Fruit fly (Drosophila melanogaster) whole organism, embryonic: ENCODE data around the gene nAChRalpha7.

Experiments used
- Atf-2 ChIP-seq: fragments of 200-800 bp; sonication (Bioruptor generic); optimal IDR thresholded peaks from 2 replicates; lab custom pipeline; 2016; ENCODE audit warnings: missing biosample characterization, missing genetic modification characterization
- B-H1 ChIP-seq: fragments of 200-800 bp; sonication (Bioruptor generic); IDR thresholded peaks from 3 replicates; pipeline ENCODE4 v1.3.6; 2022; ENCODE audit warnings: missing biosample characterization, missing genetic modification characterization
- CG11695 ChIP-seq: fragments of 200-800 bp; sonication (Bioruptor generic); IDR thresholded peaks from 3 replicates; pipeline ENCODE4 v1.3.6; 2022; ENCODE audit warnings: missing biosample characterization, missing genetic modification characterization
- CG11723 ChIP-seq: fragments of 200-800 bp; sonication (Bioruptor generic); optimal IDR thresholded peaks from 2 replicates; lab custom pipeline; 2017; ENCODE audit warnings: missing biosample characterization, mild to moderate bottlenecking, missing genetic modification characterization
- CG12299 ChIP-seq: fragments of 200-800 bp; sonication (Bioruptor generic); optimal IDR thresholded peaks from 2 replicates; lab custom pipeline; 2018; ENCODE audit warnings: missing biosample characterization, mild to moderate bottlenecking, missing genetic modification characterization
- CG12744 ChIP-seq: fragments of 200-800 bp; sonication (Bioruptor generic); optimal IDR thresholded peaks from 2 replicates; lab custom pipeline; 2016; ENCODE audit warnings: missing biosample characterization, missing genetic modification characterization
- CG14050 ChIP-seq: fragments of 200-800 bp; sonication (Bioruptor generic); IDR thresholded peaks from 3 replicates; pipeline ENCODE4 v1.3.6; 2022; ENCODE audit warnings: missing biosample characterization, missing genetic modification characterization
- CG14667 ChIP-seq: fragments of 200-800 bp; sonication (Bioruptor generic); IDR thresholded peaks from 2 replicates; pipeline ENCODE4 v1.3.6; 2022; ENCODE audit warnings: missing biosample characterization, missing genetic modification characterization
- CG14710 ChIP-seq: fragments of 200-800 bp; sonication (Bioruptor generic); optimal IDR thresholded peaks from 3 replicates; lab custom pipeline; 2019; ENCODE audit warnings: missing biosample characterization, mild to moderate bottlenecking, missing genetic modification characterization, moderate library complexity
- CG15011 ChIP-seq: fragments of 200-800 bp; sonication (Bioruptor generic); optimal IDR thresholded peaks from 3 replicates; lab custom pipeline; 2018; ENCODE audit warnings: missing biosample characterization, mild to moderate bottlenecking, missing genetic modification characterization
- CG17568 ChIP-seq: fragments of 200-800 bp; sonication (Bioruptor generic); optimal IDR thresholded peaks from 2 replicates; lab custom pipeline; 2018; ENCODE audit warnings: missing biosample characterization, mild to moderate bottlenecking, missing genetic modification characterization, moderate library complexity
- CG18599 ChIP-seq: fragments of 200-800 bp; sonication (Bioruptor generic); optimal IDR thresholded peaks from 3 replicates; lab custom pipeline; 2017; ENCODE audit warnings: missing biosample characterization, missing genetic modification characterization, mild to moderate bottlenecking, moderate library complexity, missing genetic modification reagents
- CG18764 ChIP-seq: fragments of 200-800 bp; sonication (Bioruptor generic); optimal IDR thresholded peaks from 3 replicates; lab custom pipeline; 2016; ENCODE audit warnings: missing biosample characterization, missing genetic modification characterization
- CG2875 ChIP-seq: fragments of 200-800 bp; sonication (Bioruptor generic); optimal IDR thresholded peaks from 2 replicates; lab custom pipeline; 2017; ENCODE audit warnings: missing biosample characterization, mild to moderate bottlenecking, missing genetic modification characterization, missing genetic modification reagents
- CG3281 ChIP-seq: fragments of 200-800 bp; sonication (Bioruptor generic); optimal IDR thresholded peaks from 3 replicates; lab custom pipeline; 2017; ENCODE audit warnings: missing biosample characterization, mild to moderate bottlenecking, missing genetic modification characterization
- CG34224 ChIP-seq: fragments of 200-800 bp; sonication (Bioruptor generic); IDR thresholded peaks from 3 replicates; pipeline ENCODE4 v1.3.6; 2022; ENCODE audit warnings: missing biosample characterization, missing genetic modification characterization; ENCODE audit not compliant: partially characterized antibody
- CG34376 ChIP-seq: fragments of 200-800 bp; sonication (Bioruptor generic); optimal IDR thresholded peaks from 2 replicates; lab custom pipeline; 2018; ENCODE audit warnings: missing biosample characterization, mild to moderate bottlenecking, missing genetic modification characterization
- CG3995 ChIP-seq: fragments of 200-800 bp; sonication (Bioruptor generic); optimal IDR thresholded peaks from 3 replicates; lab custom pipeline; 2016; ENCODE audit warnings: missing biosample characterization, missing genetic modification characterization
- CG6689 ChIP-seq: fragments of 200-800 bp; sonication (Bioruptor generic); IDR thresholded peaks from 2 replicates; pipeline ENCODE4 v1.3.6; 2022; ENCODE audit warnings: missing biosample characterization, missing genetic modification characterization
- CG7372 ChIP-seq: fragments of 200-800 bp; sonication (Bioruptor generic); IDR thresholded peaks from 2 replicates; pipeline ENCODE4 v1.3.6; 2022; ENCODE audit warnings: missing biosample characterization, missing genetic modification characterization
- CG7745 ChIP-seq: fragments of 200-800 bp; sonication (Bioruptor generic); optimal IDR thresholded peaks from 2 replicates; lab custom pipeline; 2018; ENCODE audit warnings: missing biosample characterization, mild to moderate bottlenecking, missing genetic modification characterization, moderate library complexity
- CG9817 ChIP-seq: fragments of 200-800 bp; sonication (Bioruptor generic); optimal IDR thresholded peaks from 2 replicates; lab custom pipeline; 2018; ENCODE audit warnings: missing biosample characterization, mild to moderate bottlenecking, missing genetic modification characterization, moderate library complexity
- Chrac-16 ChIP-seq: fragments of 200-800 bp; sonication (Bioruptor generic); optimal IDR thresholded peaks from 3 replicates; lab custom pipeline; 2016; ENCODE audit warnings: missing biosample characterization, missing genetic modification characterization
- CoRest ChIP-seq: fragments of 200-800 bp; sonication (Bioruptor generic); optimal IDR thresholded peaks from 3 replicates; lab custom pipeline; 2018; ENCODE audit warnings: missing biosample characterization, mild to moderate bottlenecking, missing genetic modification characterization, moderate library complexity
- D19B ChIP-seq: fragments of 200-800 bp; sonication (Bioruptor generic); optimal IDR thresholded peaks from 2 replicates; lab custom pipeline; 2017; ENCODE audit warnings: missing biosample characterization, mild to moderate bottlenecking, missing genetic modification characterization
- Dll ChIP-seq: fragments of 200-800 bp; sonication (Bioruptor generic); IDR thresholded peaks from 4 replicates; pipeline ENCODE4 v1.3.6; 2022; ENCODE audit warnings: missing biosample characterization, missing genetic modification characterization; ENCODE audit not compliant: partially characterized antibody
- Elba2 ChIP-seq: fragments of 200-800 bp; sonication (Bioruptor generic); optimal IDR thresholded peaks from 3 replicates; lab custom pipeline; 2016; ENCODE audit warnings: missing biosample characterization, missing genetic modification characterization
- Ets65A ChIP-seq: fragments of 200-800 bp; sonication (Bioruptor generic); peaks from one replicate; lab custom pipeline; 2016; ENCODE audit warnings: missing biosample characterization, missing genetic modification characterization
- HmgZ ChIP-seq: fragments of 200-800 bp; sonication (Bioruptor generic); optimal IDR thresholded peaks from 2 replicates; lab custom pipeline; 2018; ENCODE audit warnings: missing biosample characterization, mild to moderate bottlenecking, missing genetic modification characterization
- Hr78 ChIP-seq, 2 experiments: fragments of 200-800 bp in 1 of 2; fragments of >200 bp in 1 of 2; sonication (Bioruptor generic) in 1 of 2; optimal IDR thresholded peaks; 2 replicates each; lab custom pipeline; 2017 to 2019; ENCODE audit warnings: missing biosample characterization in 2 of 2, missing genetic modification characterization in 2 of 2, mild to moderate bottlenecking in 1 of 2, moderate library complexity in 1 of 2
- Rx ChIP-seq: fragments of 200-800 bp; sonication (Bioruptor generic); IDR thresholded peaks from 2 replicates; pipeline ENCODE4 v1.3.6; 2022; ENCODE audit warnings: missing biosample characterization, missing genetic modification characterization
- Sox100B ChIP-seq: fragments of 200-800 bp; sonication (Bioruptor generic); optimal IDR thresholded peaks from 3 replicates; lab custom pipeline; 2018; ENCODE audit warnings: missing biosample characterization, mild to moderate bottlenecking, missing genetic modification characterization
- Ssrp ChIP-seq: fragments of 200-800 bp; sonication (Bioruptor generic); optimal IDR thresholded peaks from 2 replicates; lab custom pipeline; 2018; ENCODE audit warnings: missing biosample characterization, mild to moderate bottlenecking, missing genetic modification characterization, moderate library complexity
- Trl ChIP-seq, 3 experiments: fragments of >200 bp in 2 of 3; fragments of 200-800 bp in 1 of 3; sonication (Bioruptor generic) in 1 of 3; optimal IDR thresholded peaks; 2 replicates in 1 of 3; 3 replicates in 2 of 3; lab custom pipeline; 2016 to 2017; ENCODE audit warnings: missing biosample characterization in 1 of 3, missing genetic modification characterization in 1 of 3
- Vsx1 ChIP-seq: fragments of 200-800 bp; sonication (Bioruptor generic); optimal IDR thresholded peaks from 2 replicates; lab custom pipeline; 2017; ENCODE audit warnings: missing biosample characterization, mild to moderate bottlenecking, missing genetic modification characterization, missing genetic modification reagents
- amos ChIP-seq: fragments of 200-800 bp; sonication (Bioruptor generic); IDR thresholded peaks from 2 replicates; pipeline ENCODE4 v1.3.6; 2022; ENCODE audit warnings: missing biosample characterization, missing genetic modification characterization; ENCODE audit not compliant: partially characterized antibody
- ap ChIP-seq: fragments of 200-800 bp; sonication (Bioruptor generic); IDR thresholded peaks from 2 replicates; pipeline ENCODE4 v1.3.6; 2022; ENCODE audit warnings: missing biosample characterization, missing genetic modification characterization
- bcd ChIP-seq: fragments of 200-800 bp; sonication (Bioruptor generic); optimal IDR thresholded peaks from 2 replicates; lab custom pipeline; 2017; ENCODE audit warnings: missing biosample characterization, mild to moderate bottlenecking, missing genetic modification characterization
- br ChIP-seq: fragments of >200 bp; optimal IDR thresholded peaks from 2 replicates; lab custom pipeline; 2017
- chif ChIP-seq, 2 experiments: fragments of 200-800 bp; sonication (Bioruptor generic); optimal IDR thresholded peaks; 3 replicates each; lab custom pipeline; 2016; ENCODE audit warnings: missing biosample characterization in 2 of 2, missing genetic modification characterization in 2 of 2
- corto ChIP-seq: fragments of 200-800 bp; sonication (Bioruptor generic); optimal IDR thresholded peaks from 2 replicates; lab custom pipeline; 2016; ENCODE audit warnings: missing biosample characterization, mild to moderate bottlenecking, missing genetic modification characterization, moderate library complexity
- crc ChIP-seq: fragments of 200-800 bp; sonication (Bioruptor generic); optimal IDR thresholded peaks from 2 replicates; lab custom pipeline; 2016; ENCODE audit warnings: missing biosample characterization, missing genetic modification characterization
- eyg ChIP-seq: fragments of 200-800 bp; sonication (Bioruptor generic); optimal IDR thresholded peaks from 3 replicates; lab custom pipeline; 2016; ENCODE audit warnings: missing biosample characterization, missing genetic modification characterization
- lbe ChIP-seq: fragments of 200-800 bp; sonication (Bioruptor generic); optimal IDR thresholded peaks from 2 replicates; lab custom pipeline; 2016; ENCODE audit warnings: missing biosample characterization, mild to moderate bottlenecking, missing genetic modification characterization
- lov ChIP-seq, 2 experiments: fragments of 200-800 bp in 1 of 2; fragments of >200 bp in 1 of 2; sonication (Bioruptor generic) in 1 of 2; IDR thresholded peaks in 1 of 2; optimal IDR thresholded peaks in 1 of 2; 2 replicates in 1 of 2; 3 replicates in 1 of 2; pipeline versions ENCODE4 v1.3.6 to Lab custom; 2017 to 2022; ENCODE audit warnings: missing biosample characterization in 1 of 2, missing genetic modification characterization in 1 of 2
- stwl ChIP-seq: fragments of 200-800 bp; sonication (Bioruptor generic); optimal IDR thresholded peaks from 3 replicates; lab custom pipeline; 2018; ENCODE audit warnings: missing biosample characterization, mild to moderate bottlenecking, missing genetic modification characterization, moderate library complexity
- tin ChIP-seq: fragments of 200-800 bp; sonication (Bioruptor generic); optimal IDR thresholded peaks from 3 replicates; lab custom pipeline; 2016; ENCODE audit warnings: missing biosample characterization, missing genetic modification characterization
- tio ChIP-seq: fragments of 200-800 bp; sonication (Bioruptor generic); optimal IDR thresholded peaks from 2 replicates; lab custom pipeline; 2017; ENCODE audit warnings: missing biosample characterization, missing genetic modification characterization, inconsistent platforms
- vvl ChIP-seq: fragments of 200-800 bp; sonication (Bioruptor generic); IDR thresholded peaks from 2 replicates; pipeline ENCODE4 v1.3.6; 2022; ENCODE audit warnings: missing biosample characterization, missing genetic modification characterization
- zen ChIP-seq: fragments of 200-800 bp; sonication (Bioruptor generic); optimal IDR thresholded peaks from 3 replicates; lab custom pipeline; 2018; ENCODE audit warnings: missing biosample characterization, mild to moderate bottlenecking, missing genetic modification characterization, moderate library complexity

The nAChRalpha7 gene

DNA sequence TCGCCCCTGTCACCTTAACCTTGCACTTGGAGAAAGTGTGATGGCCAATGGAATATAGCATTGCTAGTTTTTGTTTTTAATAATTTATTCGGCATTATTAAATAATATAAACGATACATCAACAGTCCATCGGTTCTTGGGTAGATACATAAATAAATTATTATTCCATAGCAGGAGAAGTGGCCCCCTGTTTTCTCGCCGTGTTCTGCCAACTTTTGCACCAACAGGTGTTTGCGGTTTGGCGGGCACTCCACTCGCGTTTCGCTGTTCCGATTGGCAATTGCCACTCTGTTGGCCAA is 24.5 kb downstream of the nAChRalpha7 start (continued):
- TF ChIP-seq B-H1 (GFP tag; lab: Robert Waterston, UW) (peak; percentile 65), Trl (optimal IDR thresholded peaks at IDR 0.05; lab: Kevin White, UChicago) (peak in 1 of 2 experiments; percentile 1), Trl (GFP tag; optimal IDR thresholded peaks at IDR 0.05; lab: Kevin White, UChicago) (peak; percentile 73), CG15011 (GFP tag; lab: Kevin White, UChicago) (peak; percentile 55), Vsx1 (GFP tag; lab: Kevin White, UChicago) (peak; percentile 38), CG14667 (GFP tag; lab: Robert Waterston, UW) (peak; percentile 61), Chrac-16 (GFP tag; lab: Kevin White, UChicago) (peak; percentile 79), vvl (GFP tag; lab: Robert Waterston, UW) (peak; percentile 86), CG9817 (tag; lab: Kevin White, UChicago) (peak; percentile 81), eyg (peak; percentile 34), corto (GFP tag; lab: Kevin White, UChicago) (peak; percentile 9), CG12299 (tag; lab: Kevin White, UChicago) (peak; percentile 50), chif (GFP tag; optimal IDR thresholded peaks at IDR 0.05; lab: Kevin White, UChicago) (peak; percentile 66 to 73), ap (GFP tag; lab: Robert Waterston, UW) (peak; percentile 56; the same call in 1 of the 2 replicates), CG3995 (GFP tag; lab: Kevin White, UChicago) (no peak), CG17568 (GFP tag; lab: Kevin White, UChicago) (peak; percentile 72), Ssrp (tag; lab: Kevin White, UChicago) (peak; percentile 70), stwl (tag; lab: Kevin White, UChicago) (no peak), CG3281 (peak; percentile 89), lbe (GFP tag; lab: Kevin White, UChicago) (peak; percentile 55), CG34376 (peak; percentile 70), CG34224 (GFP tag; lab: Robert Waterston, UW) (no peak), CG7745 (tag; lab: Kevin White, UChicago) (no peak), CG7372 (GFP tag; lab: Robert Waterston, UW) (peak; percentile 61; the same call in 1 of the 2 replicates), D19B (GFP tag; lab: Kevin White, UChicago) (peak; percentile 71), bcd (peak; percentile 78), Dll (no peak), CG2875 (GFP tag; lab: Kevin White, UChicago) (peak; percentile 24), Ets65A (peak; percentile 57), CG14710 (tag; lab: Kevin White, UChicago) (peak; percentile 66), amos (no peak), CG14050 (GFP tag; lab: Robert Waterston, UW) (peak; percentile 54), CoRest (tag; lab: Kevin White, UChicago) (peak; percentile 79), Elba2 (GFP tag; lab: Kevin White, UChicago) (no peak), crc (GFP tag; lab: Kevin White, UChicago) (peak; percentile 67), CG11723 (GFP tag; lab: Kevin White, UChicago) (peak; percentile 65), Hr78 (GFP tag; optimal IDR thresholded peaks at IDR 0.05; lab: Kevin White, UChicago) (peak in 1 of 2 experiments; percentile 98), lov (optimal IDR thresholded peaks at IDR 0.05; lab: Kevin White, UChicago) (no peak), lov (GFP tag; IDR thresholded peaks at IDR 0.05; lab: Robert Waterston, UW) (0 out of 3 replicates have a peak, but pooled peaks have one; percentile 18), CG6689 (GFP tag; lab: Robert Waterston, UW) (peak; percentile 78), CG18764 (peak; percentile 39), tio (GFP tag; lab: Kevin White, UChicago) (peak; percentile 49), br (no peak), CG12744 (GFP tag; lab: Kevin White, UChicago) (peak; percentile 76), zen (tag; lab: Kevin White, UChicago) (peak; percentile 63), Atf-2 (GFP tag; lab: Kevin White, UChicago) (peak; percentile 41), Rx (no peak; the same call in 1 of the 2 replicates), tin (GFP tag; lab: Kevin White, UChicago) (peak; percentile 79), CG18599 (GFP tag; lab: Kevin White, UChicago) (peak; percentile 95), CG11695 (GFP tag; lab: Robert Waterston, UW) (peak; percentile 70), HmgZ (tag; lab: Kevin White, UChicago) (peak; percentile 89), Sox100B (GFP tag; lab: Kevin White, UChicago) (peak; percentile 76)
